Fruit fly (Drosophila melanogaster) whole organism, prepupa: Measurements from ENCODE around the gene CG2246.
A peak's percentile ranks its signal among the peaks of the same experiment; 100 is the strongest.

ENCODE experiments used
- Blimp-1 ChIP-seq: fragments of 200-800 bp; sonication (Bioruptor generic); optimal IDR thresholded peaks from 3 replicates; lab custom pipeline; 2017; ENCODE audit warnings: missing biosample characterization, missing genetic modification characterization, mild to moderate bottlenecking, moderate library complexity, missing genetic modification reagents
- CG10631 ChIP-seq: fragments of 200-800 bp; sonication (Bioruptor generic); optimal IDR thresholded peaks from 2 replicates; lab custom pipeline; 2016; ENCODE audit warnings: missing biosample characterization, missing genetic modification characterization
- CG10669 ChIP-seq: fragments of 200-800 bp; sonication (Bioruptor generic); optimal IDR thresholded peaks from 3 replicates; lab custom pipeline; 2018; ENCODE audit warnings: missing biosample characterization, mild to moderate bottlenecking, missing genetic modification characterization, moderate library complexity
- CG11762 ChIP-seq: fragments of 200-800 bp; sonication (Bioruptor generic); optimal IDR thresholded peaks from 3 replicates; lab custom pipeline; 2016; ENCODE audit warnings: missing biosample characterization, missing genetic modification characterization; ENCODE audit not compliant: insufficient read depth
- CG15336 ChIP-seq: fragments of 200-800 bp; sonication (Bioruptor generic); IDR thresholded peaks from 2 replicates; pipeline ENCODE4 v1.3.6; 2022; ENCODE audit warnings: missing biosample characterization, missing genetic modification characterization
- CG3032 ChIP-seq: fragments of 200-800 bp; optimal IDR thresholded peaks from 2 replicates; lab custom pipeline; 2019; ENCODE audit warnings: missing biosample characterization, mild to moderate bottlenecking, missing genetic modification characterization, moderate library complexity
- CG31627 ChIP-seq: fragments of 200-800 bp; sonication (Bioruptor generic); optimal IDR thresholded peaks from 3 replicates; lab custom pipeline; 2016; ENCODE audit warnings: missing biosample characterization, missing genetic modification characterization
- CG32006 ChIP-seq: fragments of 200-800 bp; sonication (Bioruptor generic); optimal IDR thresholded peaks from 3 replicates; lab custom pipeline; 2017; ENCODE audit warnings: missing biosample characterization, mild to moderate bottlenecking, missing genetic modification characterization
- CG34406 ChIP-seq: fragments of 200-800 bp; sonication (Bioruptor generic); optimal IDR thresholded peaks from 3 replicates; lab custom pipeline; 2016; ENCODE audit warnings: missing biosample characterization, missing genetic modification characterization
- CG3919 ChIP-seq: fragments of 200-800 bp; sonication (Bioruptor generic); optimal IDR thresholded peaks from 3 replicates; lab custom pipeline; 2016; ENCODE audit warnings: missing biosample characterization, missing genetic modification characterization
- CG4318 ChIP-seq: fragments of 200-800 bp; sonication (Bioruptor generic); optimal IDR thresholded peaks from 3 replicates; lab custom pipeline; 2017; ENCODE audit warnings: missing biosample characterization, mild to moderate bottlenecking, missing genetic modification characterization
- CG6276 ChIP-seq: fragments of 200-800 bp; sonication (Bioruptor generic); optimal IDR thresholded peaks from 2 replicates; lab custom pipeline; 2017; ENCODE audit warnings: missing biosample characterization, mild to moderate bottlenecking, missing genetic modification characterization
- CG6854 ChIP-seq: fragments of 200-800 bp; sonication (Bioruptor generic); optimal IDR thresholded peaks from 2 replicates; lab custom pipeline; 2017; ENCODE audit warnings: missing biosample characterization, mild to moderate bottlenecking, missing genetic modification characterization
- CG7368 ChIP-seq: fragments of 200-800 bp; sonication (Bioruptor generic); optimal IDR thresholded peaks from 3 replicates; lab custom pipeline; 2016; ENCODE audit warnings: missing biosample characterization, missing genetic modification characterization
- CG8119 ChIP-seq: fragments of 200-800 bp; sonication (Bioruptor generic); IDR thresholded peaks from 3 replicates; pipeline ENCODE4 v1.3.6; 2022; ENCODE audit warnings: missing biosample characterization, missing genetic modification characterization
- CG8632 ChIP-seq: fragments of 200-800 bp; sonication (Bioruptor generic); optimal IDR thresholded peaks from 3 replicates; lab custom pipeline; 2016; ENCODE audit warnings: missing biosample characterization, missing genetic modification characterization
- CG9139 ChIP-seq: fragments of 200-800 bp; sonication (Bioruptor generic); optimal IDR thresholded peaks from 3 replicates; lab custom pipeline; 2017; ENCODE audit warnings: missing biosample characterization, mild to moderate bottlenecking, missing genetic modification characterization
- Eip78C ChIP-seq: fragments of 200-800 bp; sonication (Bioruptor generic); peaks from one replicate; lab custom pipeline; 2016; ENCODE audit warnings: missing biosample characterization, missing genetic modification characterization
- Eip93F ChIP-seq: fragments of 200-800 bp; sonication (Bioruptor generic); optimal IDR thresholded peaks from 2 replicates; lab custom pipeline; 2016; ENCODE audit warnings: missing biosample characterization, mild to moderate bottlenecking, missing genetic modification characterization
- Ets96B ChIP-seq: fragments of 200-800 bp; optimal IDR thresholded peaks from 2 replicates; lab custom pipeline; 2019; ENCODE audit warnings: missing biosample characterization, mild to moderate bottlenecking, missing genetic modification characterization, moderate library complexity
- Gug ChIP-seq: fragments of 200-800 bp; sonication (Bioruptor generic); IDR thresholded peaks from 2 replicates; pipeline ENCODE4 v1.3.6; 2022; ENCODE audit warnings: missing biosample characterization, missing genetic modification characterization
- Hr38 ChIP-seq: sonication (Bioruptor generic); optimal IDR thresholded peaks from 2 replicates; lab custom pipeline; 2016; ENCODE audit warnings: missing biosample characterization, missing genetic modification characterization
- Met ChIP-seq: fragments of 200-800 bp; sonication (Bioruptor generic); optimal IDR thresholded peaks from 3 replicates; lab custom pipeline; 2016; ENCODE audit warnings: missing biosample characterization, missing genetic modification characterization
- OdsH ChIP-seq: fragments of 200-800 bp; sonication (Bioruptor generic); optimal IDR thresholded peaks from 3 replicates; lab custom pipeline; 2016; ENCODE audit warnings: missing biosample characterization, missing genetic modification characterization
- Smox ChIP-seq: fragments of 200-800 bp; sonication (Bioruptor generic); optimal IDR thresholded peaks from 3 replicates; lab custom pipeline; 2016; ENCODE audit warnings: missing biosample characterization, missing genetic modification characterization
- Sox15 ChIP-seq: fragments of 200-800 bp; sonication (Bioruptor generic); optimal IDR thresholded peaks from 3 replicates; lab custom pipeline; 2016; ENCODE audit warnings: missing biosample characterization, missing genetic modification characterization
- achi ChIP-seq: fragments of 200-800 bp; sonication (Bioruptor generic); optimal IDR thresholded peaks from 3 replicates; lab custom pipeline; 2016; ENCODE audit warnings: missing biosample characterization, missing genetic modification characterization
- acj6 ChIP-seq: fragments of 200-800 bp; sonication (Bioruptor generic); optimal IDR thresholded peaks from 3 replicates; lab custom pipeline; 2016; ENCODE audit warnings: missing biosample characterization, missing genetic modification characterization
- cyc ChIP-seq: fragments of 200-800 bp; sonication (Bioruptor generic); optimal IDR thresholded peaks from 3 replicates; lab custom pipeline; 2016; ENCODE audit warnings: missing biosample characterization, missing genetic modification characterization
- dac ChIP-seq: fragments of 200-800 bp; sonication (Bioruptor generic); optimal IDR thresholded peaks from 2 replicates; lab custom pipeline; 2017; ENCODE audit warnings: missing biosample characterization, mild to moderate bottlenecking, missing genetic modification characterization
- dsx ChIP-seq: fragments of 200-800 bp; optimal IDR thresholded peaks from 3 replicates; lab custom pipeline; 2019; ENCODE audit warnings: missing biosample characterization, mild to moderate bottlenecking, missing genetic modification characterization, moderate library complexity; ENCODE audit not compliant: poor library complexity, severe bottlenecking
- esn ChIP-seq: fragments of 200-800 bp; sonication (Bioruptor generic); optimal IDR thresholded peaks from 2 replicates; lab custom pipeline; 2016; ENCODE audit warnings: missing biosample characterization, mild to moderate bottlenecking, missing genetic modification characterization, moderate library complexity
- fd85E ChIP-seq: fragments of 200-800 bp; sonication (Bioruptor generic); optimal IDR thresholded peaks from 3 replicates; lab custom pipeline; 2016; ENCODE audit warnings: missing biosample characterization, missing genetic modification characterization
- fkh ChIP-seq: fragments of 200-800 bp; sonication (Bioruptor generic); optimal IDR thresholded peaks from 3 replicates; lab custom pipeline; 2017; ENCODE audit warnings: missing biosample characterization, mild to moderate bottlenecking, missing genetic modification characterization, moderate library complexity
- lz ChIP-seq: fragments of 200-800 bp; sonication (Bioruptor generic); optimal IDR thresholded peaks from 3 replicates; lab custom pipeline; 2016; ENCODE audit warnings: missing biosample characterization, missing genetic modification characterization
- salr ChIP-seq, 2 experiments: fragments of 200-800 bp; sonication (Bioruptor generic); optimal IDR thresholded peaks; 3 replicates each; lab custom pipeline; 2016 to 2018; ENCODE audit warnings: missing biosample characterization in 2 of 2, missing genetic modification characterization in 2 of 2, mild to moderate bottlenecking in 1 of 2
- svp ChIP-seq: fragments of 200-800 bp; sonication (Bioruptor generic); peaks from one replicate; lab custom pipeline; 2016; ENCODE audit warnings: missing biosample characterization, missing genetic modification characterization
- topi ChIP-seq: fragments of 200-800 bp; sonication (Bioruptor generic); optimal IDR thresholded peaks from 3 replicates; lab custom pipeline; 2016; ENCODE audit warnings: missing biosample characterization, missing genetic modification characterization
- vri ChIP-seq: fragments of 200-800 bp; sonication (Bioruptor generic); optimal IDR thresholded peaks from 3 replicates; lab custom pipeline; 2016; ENCODE audit warnings: missing biosample characterization, mild to moderate bottlenecking, missing genetic modification characterization

CG2246 gene

DNA sequence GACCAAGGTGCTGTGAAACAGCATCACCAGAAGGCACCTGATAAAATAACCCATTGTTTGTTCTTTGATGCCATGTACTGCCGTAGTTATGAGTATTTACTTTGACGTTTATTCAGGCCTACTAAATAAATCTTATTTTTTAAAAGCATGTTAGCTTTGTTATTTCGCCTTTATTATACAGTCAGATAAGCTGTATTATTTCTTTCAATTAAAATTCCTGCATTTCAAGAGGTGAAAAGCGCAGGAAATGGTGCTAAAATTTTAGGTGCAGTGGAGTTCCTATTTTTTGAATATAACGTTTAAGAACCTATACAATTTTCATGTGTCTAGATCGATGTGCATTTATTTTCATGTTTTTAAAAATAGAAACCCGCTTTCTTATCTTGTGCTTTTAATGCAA lies 44.5 kb upstream of the CG2246 start, which contains the start of gene CG31013:
CG31013 (minus strand) TSS at position 101 of the 400 bp plus-strand sequence.
- TF ChIP-seq Smox, result no peak
- no peak for TF ChIP-seq topi (GFP tag; lab: Kevin White, UChicago)
- no peak for TF ChIP-seq CG15336 (GFP tag; lab: Robert Waterston, UW)
- no peak for TF ChIP-seq acj6 (GFP tag; lab: Kevin White, UChicago)
- TF ChIP-seq CG7368 (GFP tag; lab: Kevin White, UChicago), result no peak
- no peak for TF ChIP-seq Met (GFP tag; lab: Kevin White, UChicago)
- TF ChIP-seq vri (GFP tag; lab: Kevin White, UChicago), result no peak
- TF ChIP-seq CG34406, result no peak
- no peak for TF ChIP-seq CG4318 (GFP tag; lab: Kevin White, UChicago)
- no peak for TF ChIP-seq CG10669
- no peak for TF ChIP-seq Eip78C
- TF ChIP-seq salr (GFP tag; optimal IDR thresholded peaks at IDR 0.05; lab: Kevin White, UChicago), result no peak

DNA sequence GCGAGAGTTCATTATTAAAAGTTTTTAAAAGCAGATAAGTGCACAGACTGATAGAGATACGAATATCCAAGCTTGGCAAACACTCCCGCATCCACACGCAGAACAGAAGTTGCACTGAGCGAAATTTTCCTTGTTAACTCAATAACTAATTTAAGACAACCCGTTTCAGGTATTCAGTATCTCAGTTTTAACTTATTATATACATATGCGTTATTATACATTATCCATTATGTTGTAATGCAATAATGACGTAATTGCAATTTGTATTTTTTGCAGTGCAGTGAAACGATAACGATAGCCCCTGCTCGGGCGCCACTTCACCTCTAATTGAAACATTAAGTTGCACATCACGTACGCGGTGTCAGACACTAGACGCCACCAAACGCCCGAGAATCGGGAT lies 42.0 kb upstream of the CG2246 start:
- TF ChIP-seq CG10631 (GFP tag; lab: Kevin White, UChicago) (peak; percentile 9), CG32006 (GFP tag; lab: Kevin White, UChicago) (peak; percentile 6), CG3919 (peak; percentile 8), CG6854 (GFP tag; lab: Kevin White, UChicago) (no peak), CG8632 (GFP tag; lab: Kevin White, UChicago) (no peak), svp (GFP tag; lab: Kevin White, UChicago) (peak; percentile 6)

DNA sequence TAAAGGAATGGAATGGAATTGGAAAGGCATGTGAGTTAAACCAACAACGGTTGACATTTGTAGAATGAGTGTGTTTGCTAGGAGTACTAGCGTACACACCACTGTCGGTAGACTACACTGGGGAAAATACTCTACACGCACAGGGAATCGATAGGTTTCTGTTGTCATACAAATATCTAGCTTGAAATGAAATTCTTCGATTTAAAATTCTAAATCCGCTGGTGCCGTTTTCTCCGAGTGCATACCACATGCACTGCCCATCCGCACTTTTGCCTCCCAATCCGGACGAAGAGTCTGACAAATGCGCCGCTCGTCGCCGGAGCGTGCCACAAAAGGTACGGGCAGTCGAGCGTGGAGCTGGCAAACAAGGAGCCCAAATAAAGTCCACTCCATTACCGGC lies 27.6 kb upstream of the CG2246 start, which contains the start of gene CG2267:
CG2267 (minus strand) TSS at position 101 of the 400 bp plus-strand sequence.
- TF ChIP-seq CG34406 (no peak), CG31627 (no peak), Eip93F (GFP tag; lab: Kevin White, UChicago) (no peak), dac (GFP tag; lab: Kevin White, UChicago) (no peak), Gug (GFP tag; lab: Robert Waterston, UW) (no peak), CG3032 (no peak), esn (no peak), achi (GFP tag; lab: Kevin White, UChicago) (no peak), OdsH (no peak), CG8119 (GFP tag; lab: Robert Waterston, UW) (no peak), CG15336 (GFP tag; lab: Robert Waterston, UW) (no peak)

DNA sequence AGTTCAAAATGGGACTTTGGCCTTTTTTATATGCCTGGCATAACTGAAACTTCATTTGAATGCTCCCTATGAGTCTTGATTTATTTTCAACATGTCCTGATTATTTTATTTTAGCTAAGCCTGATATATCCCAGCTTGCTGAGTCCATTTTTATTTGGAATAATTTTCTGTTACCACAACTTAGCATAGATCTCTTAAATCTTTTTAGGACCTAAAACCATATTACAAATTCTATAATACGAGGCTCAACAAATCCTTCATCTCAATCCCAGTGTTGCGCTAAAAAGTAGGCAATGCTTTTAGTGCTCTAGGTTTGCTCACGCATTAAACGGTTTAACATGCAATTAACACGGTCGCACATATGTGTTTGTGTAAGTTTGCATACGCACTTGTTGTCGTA lies 20.5 kb upstream of the CG2246 start, which contains the start of gene CG44954:
CG44954 (minus strand) TSS at position 101 of the 400 bp plus-strand sequence.
- TF ChIP-seq svp (GFP tag; lab: Kevin White, UChicago) (no peak), Ets96B (tag; lab: Kevin White, UChicago) (no peak), CG34406 (no peak), cyc (GFP tag; lab: Kevin White, UChicago) (no peak), CG6276 (GFP tag; lab: Kevin White, UChicago) (no peak), Hr38 (GFP tag; lab: Kevin White, UChicago) (no peak), CG3032 (no peak), CG15336 (GFP tag; lab: Robert Waterston, UW) (no peak), CG4318 (GFP tag; lab: Kevin White, UChicago) (no peak), topi (GFP tag; lab: Kevin White, UChicago) (no peak), fd85E (no peak), CG3919 (no peak), lz (GFP tag; lab: Kevin White, UChicago) (no peak), CG8119 (GFP tag; lab: Robert Waterston, UW) (no peak), acj6 (GFP tag; lab: Kevin White, UChicago) (no peak)
- TF ChIP-seq, all 60 proteins: peak for 0

DNA sequence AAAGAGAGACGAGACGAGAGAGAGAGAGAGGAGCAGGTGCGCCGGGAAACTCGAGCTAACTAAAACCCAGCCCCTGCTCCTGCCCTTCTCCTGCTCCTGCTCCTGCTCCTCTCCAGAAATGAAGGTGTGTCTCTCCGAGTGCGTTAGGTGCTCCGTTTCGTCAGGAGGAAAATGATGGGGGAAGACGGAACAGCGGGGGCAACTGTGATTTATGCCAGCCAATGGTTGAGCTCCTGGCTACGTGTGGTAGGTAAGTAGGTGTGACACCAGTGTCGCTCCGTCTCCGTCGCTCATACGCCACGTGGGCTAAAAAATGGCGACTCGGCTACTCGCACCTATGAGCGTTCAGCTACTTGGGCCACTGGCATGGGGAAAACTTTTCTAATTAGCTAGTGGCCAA lies 16.2 kb upstream of the CG2246 start:
- TF ChIP-seq Smox (no peak), CG11762 (no peak), fkh (GFP tag; lab: Kevin White, UChicago) (no peak), CG7368 (GFP tag; lab: Kevin White, UChicago) (no peak), CG34406 (no peak), Ets96B (tag; lab: Kevin White, UChicago) (no peak), CG3919 (no peak), CG8119 (GFP tag; lab: Robert Waterston, UW) (no peak), CG9139 (no peak), Blimp-1 (GFP tag; lab: Kevin White, UChicago) (no peak), Sox15 (no peak), dsx (no peak)
